Worm (Caenorhabditis elegans) whole organism, late embryonic: Measurements from ENCODE around the gene C18D4.6.

Experiments
- C08G9.2 ChIP-seq: sonication (generic microtip); optimal IDR thresholded peaks from 2 replicates; lab custom pipeline; 2016; ENCODE audit warnings: mild to moderate bottlenecking, missing genetic modification characterization, moderate library complexity, missing compliant biosample characterization
- K02D7.2 ChIP-seq: sonication (generic microtip); optimal IDR thresholded peaks from 2 replicates; lab custom pipeline; 2017; ENCODE audit warnings: mild to moderate bottlenecking, missing genetic modification characterization, missing compliant biosample characterization
- Y22D7AL.16 ChIP-seq: sonication (generic microtip); optimal IDR thresholded peaks from 2 replicates; lab custom pipeline; 2016; ENCODE audit warnings: missing genetic modification characterization, missing compliant biosample characterization
- ahr-1 ChIP-seq: sonication (generic microtip); optimal IDR thresholded peaks from 2 replicates; lab custom pipeline; 2016; ENCODE audit warnings: missing genetic modification characterization, missing compliant biosample characterization
- ama-1 ChIP-seq: fragments of 150-350 bp; optimal IDR thresholded peaks from 2 replicates; lab custom pipeline; 2014
- ceh-14 ChIP-seq: sonication (generic microtip); optimal IDR thresholded peaks from 2 replicates; lab custom pipeline; 2016; ENCODE audit warnings: missing genotype, missing genetic modification characterization, missing compliant biosample characterization
- ceh-22 ChIP-seq: sonication (generic microtip); optimal IDR thresholded peaks from 2 replicates; lab custom pipeline; 2017; ENCODE audit warnings: missing biosample characterization, missing genetic modification characterization
- ceh-24 ChIP-seq: sonication (generic microtip); optimal IDR thresholded peaks from 2 replicates; lab custom pipeline; 2016; ENCODE audit warnings: mild to moderate bottlenecking, missing genetic modification characterization, missing compliant biosample characterization
- ceh-30 ChIP-seq: fragments of 150-350 bp; optimal IDR thresholded peaks from 2 replicates; lab custom pipeline; 2014; ENCODE audit warnings: missing biosample characterization, missing genetic modification characterization
- ceh-31 ChIP-seq: sonication (generic microtip); optimal IDR thresholded peaks from 2 replicates; lab custom pipeline; 2016; ENCODE audit warnings: missing genetic modification characterization, missing compliant biosample characterization
- ceh-34 ChIP-seq: sonication (generic microtip); optimal IDR thresholded peaks from 2 replicates; lab custom pipeline; 2016; ENCODE audit warnings: mild to moderate bottlenecking, missing genetic modification characterization, missing compliant biosample characterization
- ceh-45 ChIP-seq: fragments of 200-800 bp; sonication (Bioruptor generic); IDR thresholded peaks from 2 replicates; pipeline ENCODE4 v1.3.6; 2022; ENCODE audit warnings: missing genetic modification reagents, missing genetic modification characterization, missing compliant biosample characterization
- ceh-9 ChIP-seq: sonication (generic microtip); optimal IDR thresholded peaks from 2 replicates; lab custom pipeline; 2016; ENCODE audit warnings: mild to moderate bottlenecking, missing genetic modification characterization, inconsistent platforms, missing compliant biosample characterization
- dmd-4 ChIP-seq: sonication (generic microtip); optimal IDR thresholded peaks from 2 replicates; lab custom pipeline; 2016; ENCODE audit warnings: borderline replicate concordance, missing genetic modification characterization, missing compliant biosample characterization
- elt-2 ChIP-seq: sonication (generic microtip); optimal IDR thresholded peaks from 2 replicates; lab custom pipeline; 2016; ENCODE audit warnings: missing genetic modification reagents, missing genetic modification characterization, missing compliant biosample characterization
- eyg-1 ChIP-seq: sonication (generic microtip); optimal IDR thresholded peaks from 2 replicates; lab custom pipeline; 2016; ENCODE audit warnings: missing genotype, missing genetic modification characterization, missing compliant biosample characterization
- fax-1 ChIP-seq: sonication (generic microtip); optimal IDR thresholded peaks from 2 replicates; lab custom pipeline; 2016; ENCODE audit warnings: missing genotype, missing genetic modification characterization, missing compliant biosample characterization
- fkh-10 ChIP-seq: fragments of 150-350 bp; optimal IDR thresholded peaks from 2 replicates; lab custom pipeline; 2014; ENCODE audit warnings: missing biosample characterization, missing genetic modification reagents, missing genetic modification characterization
- fkh-6 ChIP-seq: sonication (generic microtip); optimal IDR thresholded peaks from 2 replicates; lab custom pipeline; 2016; ENCODE audit warnings: missing genetic modification characterization, missing compliant biosample characterization
- hlh-13 ChIP-seq: fragments of 200-800 bp; sonication (Bioruptor generic); optimal IDR thresholded peaks from 2 replicates; lab custom pipeline; 2018; ENCODE audit warnings: mild to moderate bottlenecking, missing genetic modification characterization, missing compliant biosample characterization
- hlh-30 ChIP-seq: sonication (generic microtip); optimal IDR thresholded peaks from 2 replicates; lab custom pipeline; 2017; ENCODE audit warnings: antibody characterized with exemption, missing genetic modification characterization, missing compliant biosample characterization; ENCODE audit not compliant: insufficient read depth
- hlh-8 ChIP-seq: sonication (generic microtip); optimal IDR thresholded peaks from 2 replicates; lab custom pipeline; 2016; ENCODE audit warnings: missing genotype, missing genetic modification characterization, missing compliant biosample characterization
- lim-6 ChIP-seq: sonication (generic microtip); optimal IDR thresholded peaks from 2 replicates; lab custom pipeline; 2016; ENCODE audit warnings: missing genetic modification characterization, missing compliant biosample characterization
- madf-2 ChIP-seq: sonication (generic microtip); optimal IDR thresholded peaks from 2 replicates; lab custom pipeline; 2017; ENCODE audit warnings: missing genetic modification characterization, missing compliant biosample characterization
- mec-3 ChIP-seq: sonication (generic microtip); optimal IDR thresholded peaks from 2 replicates; lab custom pipeline; 2016; ENCODE audit warnings: borderline replicate concordance, missing genetic modification characterization, missing compliant biosample characterization
- nfya-1 ChIP-seq: sonication (generic microtip); optimal IDR thresholded peaks from 2 replicates; lab custom pipeline; 2017; ENCODE audit warnings: missing genetic modification characterization, mild to moderate bottlenecking, missing compliant biosample characterization, antibody characterized with exemption, moderate library complexity
- nhr-11 ChIP-seq: fragments of 150-350 bp; optimal IDR thresholded peaks from 2 replicates; lab custom pipeline; 2014; ENCODE audit warnings: missing biosample characterization, missing genetic modification characterization
- nhr-232 ChIP-seq: sonication (generic microtip); optimal IDR thresholded peaks from 2 replicates; lab custom pipeline; 2016; ENCODE audit warnings: missing genetic modification characterization, missing compliant biosample characterization
- odd-2 ChIP-seq: sonication (generic microtip); optimal IDR thresholded peaks from 2 replicates; lab custom pipeline; 2017; ENCODE audit warnings: antibody characterized with exemption, mild to moderate bottlenecking, missing genetic modification characterization, missing compliant biosample characterization
- pha-2 ChIP-seq: sonication (generic microtip); optimal IDR thresholded peaks from 2 replicates; lab custom pipeline; 2017; ENCODE audit warnings: mild to moderate bottlenecking, missing genetic modification characterization, missing compliant biosample characterization
- pha-4 ChIP-seq: fragments of 150-350 bp; optimal IDR thresholded peaks from 2 replicates; lab custom pipeline; 2018; ENCODE audit warnings: missing biosample characterization, missing genetic modification reagents, missing genetic modification characterization
- pqm-1 ChIP-seq: sonication (generic microtip); optimal IDR thresholded peaks from 2 replicates; lab custom pipeline; 2016; ENCODE audit warnings: missing genetic modification characterization, missing compliant biosample characterization
- pros-1 ChIP-seq: fragments of 150-350 bp; optimal IDR thresholded peaks from 2 replicates; lab custom pipeline; 2014; ENCODE audit warnings: missing biosample characterization, missing genetic modification reagents, missing genetic modification characterization
- sdc-2 ChIP-seq: sonication (generic microtip); optimal IDR thresholded peaks from 2 replicates; lab custom pipeline; 2016; ENCODE audit warnings: missing genotype, missing genetic modification characterization, missing compliant biosample characterization
- sox-2 ChIP-seq: fragments of 200-800 bp; sonication (Bioruptor generic); IDR thresholded peaks from 2 replicates; pipeline ENCODE4 v1.3.6; 2022; ENCODE audit warnings: missing genetic modification reagents, missing genetic modification characterization, missing compliant biosample characterization
- sox-4 ChIP-seq: sonication (generic microtip); optimal IDR thresholded peaks from 2 replicates; lab custom pipeline; 2017; ENCODE audit warnings: mild to moderate bottlenecking, missing genetic modification characterization, inconsistent platforms, missing compliant biosample characterization
- syd-9 ChIP-seq: sonication (generic microtip); optimal IDR thresholded peaks from 2 replicates; lab custom pipeline; 2016; ENCODE audit warnings: mild to moderate bottlenecking, missing genetic modification characterization, moderate library complexity, missing compliant biosample characterization
- tbx-7 ChIP-seq: sonication (generic microtip); optimal IDR thresholded peaks from 2 replicates; lab custom pipeline; 2016; ENCODE audit warnings: missing genotype, missing genetic modification characterization, missing compliant biosample characterization
- unc-3 ChIP-seq, 2 experiments: fragments of 200-800 bp in 1 of 2; sonication (Bioruptor generic) in 1 of 2; sonication (generic microtip) in 1 of 2; conservative IDR thresholded peaks in 1 of 2; optimal IDR thresholded peaks in 1 of 2; 2 replicates each; pipeline versions ENCODE4 v1.3.6 to Lab custom; 2016 to 2022; ENCODE audit warnings: missing compliant biosample characterization in 2 of 2, missing genetic modification characterization in 2 of 2, missing genetic modification reagents in 1 of 2
- unc-42 ChIP-seq: sonication (generic microtip); optimal IDR thresholded peaks from 2 replicates; lab custom pipeline; 2016; ENCODE audit warnings: missing genotype, missing genetic modification characterization, missing compliant biosample characterization
- ztf-16 ChIP-seq: sonication (generic microtip); optimal IDR thresholded peaks from 2 replicates; lab custom pipeline; 2017; ENCODE audit warnings: missing genetic modification characterization, missing compliant biosample characterization

C18D4.6 gene

DNA sequence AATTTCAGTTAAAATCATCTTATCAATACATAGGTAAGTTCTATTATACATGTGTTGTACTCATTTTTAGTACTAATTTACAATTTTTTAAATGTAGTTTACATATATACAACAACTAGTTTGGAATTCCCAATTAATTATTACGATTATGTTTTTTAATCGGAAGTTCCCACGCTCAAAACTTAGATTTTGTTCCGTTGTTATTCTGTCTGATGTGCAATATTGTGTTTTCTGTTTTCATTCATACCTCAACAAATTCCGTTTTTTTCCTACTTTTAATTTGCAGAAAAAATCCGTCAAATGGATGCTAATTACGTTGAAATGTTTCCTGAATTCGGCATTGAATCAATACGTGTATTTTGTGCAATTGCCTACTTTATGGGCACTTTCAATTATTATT is 31.9 kb downstream of the C18D4.6 start, which contains the start of gene srw-31:
TSS of gene srw-31 (plus strand) at position 301 of the 400 bp plus-strand sequence.
- TF ChIP-seq eyg-1 (tag; lab: Kevin White, UChicago), result no peak
- no peak for TF ChIP-seq nfya-1 (tag; lab: Kevin White, UChicago)
- no peak for TF ChIP-seq ceh-45 (GFP tag; lab: Robert Waterston, UW)
- TF ChIP-seq pha-2 (tag; lab: Kevin White, UChicago), result no peak
- no peak for TF ChIP-seq sox-2
- no peak for TF ChIP-seq Y22D7AL.16
- TF ChIP-seq fkh-10 (GFP tag; lab: Kevin White, UChicago), result no peak
- no peak for TF ChIP-seq unc-42 (tag; lab: Kevin White, UChicago)
- no peak for TF ChIP-seq pqm-1
- no peak for TF ChIP-seq hlh-8 (tag; lab: Kevin White, UChicago)
- TF ChIP-seq nhr-232 (tag; lab: Kevin White, UChicago), result no peak
- no peak for TF ChIP-seq fax-1
- TF ChIP-seq K02D7.2 (tag; lab: Kevin White, UChicago), result no peak
- TF ChIP-seq ceh-30 (tag; lab: Kevin White, UChicago), result no peak
- TF ChIP-seq, all 69 proteins: peak for 0

DNA sequence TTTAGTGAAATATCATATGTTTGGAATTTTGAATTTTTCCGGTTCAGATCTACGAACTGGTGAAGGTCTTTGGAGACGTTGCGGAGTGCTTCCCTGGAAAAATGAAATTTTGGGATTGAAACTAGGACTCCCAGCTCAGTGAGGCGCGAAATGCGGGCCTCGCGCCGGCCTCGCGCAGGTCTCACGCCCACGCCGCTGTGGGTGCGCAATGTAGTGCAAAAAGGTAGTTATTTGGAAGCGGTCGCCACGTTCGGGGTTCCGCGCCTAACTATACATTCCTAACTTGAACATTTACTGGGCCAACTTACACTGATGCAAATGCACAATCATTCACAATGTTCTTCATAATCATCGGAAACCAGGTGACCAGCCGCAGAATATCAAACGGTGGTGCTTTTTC is 38.1 kb downstream of the C18D4.6 start:
- no peak for TF ChIP-seq sox-2
- no peak for TF ChIP-seq ceh-31 (tag; lab: Kevin White, UChicago)
- no peak for TF ChIP-seq pqm-1
- no peak for TF ChIP-seq madf-2
- no peak for TF ChIP-seq ztf-16 (tag; lab: Kevin White, UChicago)
- TF ChIP-seq ceh-22, result no peak
- TF ChIP-seq sdc-2, result no peak
- TF ChIP-seq pros-1 (tag; lab: Kevin White, UChicago), result no peak
- no peak for TF ChIP-seq sox-4 (tag; lab: Kevin White, UChicago)
- TF ChIP-seq unc-3 (GFP tag; conservative IDR thresholded peaks at IDR 0.05; lab: Robert Waterston, UW), result no peak
- no peak for TF ChIP-seq unc-3 (tag; optimal IDR thresholded peaks at IDR 0.05; lab: Kevin White, UChicago)
- TF ChIP-seq ceh-34 (tag; lab: Kevin White, UChicago), result no peak
- TF ChIP-seq ceh-45 (GFP tag; lab: Robert Waterston, UW), result no peak
- TF ChIP-seq C08G9.2 (tag; lab: Kevin White, UChicago), result no peak
- TF ChIP-seq pha-2 (tag; lab: Kevin White, UChicago), result no peak
- TF ChIP-seq hlh-8 (tag; lab: Kevin White, UChicago), result no peak
- no peak for TF ChIP-seq ahr-1 (tag; lab: Kevin White, UChicago)
- no peak for TF ChIP-seq hlh-30 (tag; lab: Kevin White, UChicago)
- no peak for TF ChIP-seq ceh-24

DNA sequence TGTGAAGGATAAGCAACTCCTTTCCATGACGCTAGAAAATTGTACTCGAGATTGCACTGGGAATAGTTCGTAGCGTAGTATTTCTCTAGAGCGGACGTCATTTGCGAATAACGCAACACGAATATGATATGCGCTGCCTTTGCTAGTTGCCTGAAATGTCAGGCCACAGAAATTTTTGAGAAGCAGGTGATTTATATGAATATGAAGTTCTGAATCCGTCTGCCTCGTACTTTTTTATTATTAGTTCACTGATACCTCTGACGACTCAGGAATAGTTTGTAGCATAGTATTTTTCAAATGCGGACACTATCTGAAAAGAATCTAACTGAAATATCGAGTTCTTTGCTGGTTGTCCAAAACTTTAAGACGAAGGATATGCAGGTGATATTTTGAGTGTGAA is 42.1 kb downstream of the C18D4.6 start, which contains the start of gene srh-118:
TSS of gene srh-118 (minus strand) at position 101 of the 400 bp plus-strand sequence.
- TF ChIP-seq ceh-34 (tag; lab: Kevin White, UChicago), result no peak
- no peak for TF ChIP-seq odd-2 (tag; lab: Kevin White, UChicago)
- no peak for TF ChIP-seq ceh-9 (tag; lab: Kevin White, UChicago)
- no peak for TF ChIP-seq fkh-6 (tag; lab: Kevin White, UChicago)
- no peak for TF ChIP-seq hlh-30 (tag; lab: Kevin White, UChicago)
- TF ChIP-seq ahr-1 (tag; lab: Kevin White, UChicago), result no peak
- no peak for TF ChIP-seq nfya-1 (tag; lab: Kevin White, UChicago)
- TF ChIP-seq lim-6 (tag; lab: Kevin White, UChicago), result no peak
- TF ChIP-seq ceh-14 (tag; lab: Kevin White, UChicago), result no peak
- TF ChIP-seq nhr-232 (tag; lab: Kevin White, UChicago), result no peak

DNA sequence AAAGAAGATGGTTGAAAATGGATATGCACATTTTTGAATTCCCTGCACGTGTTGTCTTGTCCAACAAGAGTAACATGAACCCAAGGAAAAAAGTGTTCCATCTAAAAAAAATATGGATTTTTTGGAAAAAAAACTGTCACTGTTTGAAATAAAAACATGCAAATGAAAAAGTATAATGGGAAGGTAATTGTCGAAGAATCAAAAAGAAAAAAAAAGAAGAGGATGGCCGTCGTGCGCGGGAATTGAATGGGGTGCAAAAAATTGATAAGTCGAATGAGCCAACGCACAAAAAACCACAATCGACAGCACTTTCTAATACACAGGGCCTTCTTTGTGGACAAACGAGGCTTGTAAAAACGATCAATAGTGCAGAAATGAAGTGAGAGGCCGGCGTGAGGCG is 44.4 kb downstream of the C18D4.6 start, which contains the start of gene fbxa-102:
TSS of gene fbxa-102 (minus strand) at position 101 of the 400 bp plus-strand sequence.
- TF ChIP-seq hlh-30 (tag; lab: Kevin White, UChicago) (no peak), pha-2 (tag; lab: Kevin White, UChicago) (no peak), ceh-30 (tag; lab: Kevin White, UChicago) (no peak), tbx-7 (tag; lab: Kevin White, UChicago) (no peak), ceh-14 (tag; lab: Kevin White, UChicago) (no peak), hlh-13 (GFP tag; lab: Kevin White, UChicago) (no peak), dmd-4 (tag; lab: Kevin White, UChicago) (no peak), ceh-31 (tag; lab: Kevin White, UChicago) (no peak), nhr-11 (tag; lab: Kevin White, UChicago) (no peak), pha-4 (tag; lab: Kevin White, UChicago) (no peak), ceh-24 (no peak), mec-3 (tag; lab: Kevin White, UChicago) (no peak), C08G9.2 (tag; lab: Kevin White, UChicago) (no peak), syd-9 (no peak), ama-1 (lab: Kevin White, UChicago) (no peak), unc-3 (GFP tag; conservative IDR thresholded peaks at IDR 0.05; lab: Robert Waterston, UW) (no peak), unc-3 (tag; optimal IDR thresholded peaks at IDR 0.05; lab: Kevin White, UChicago) (no peak), elt-2 (no peak), sox-2 (no peak)
